Worm (Caenorhabditis elegans): ENCODE results near the gene ost-1.

ce11 chrIV:1107190-1107589, at the start of gene ost-1:
- TF ChIP-seq elt-3 (tag; optimal IDR thresholded peaks at IDR 0.05) (no peak), ceh-9 (tag; optimal IDR thresholded peaks at IDR 0.05) (no peak), zag-1 (tag; optimal IDR thresholded peaks at IDR 0.05) (no peak), unc-62 (GFP tag; optimal IDR thresholded peaks at IDR 0.05) (no peak), elt-2 (tag; optimal IDR thresholded peaks at IDR 0.05) (no peak)

All from whole organism, L3 larva.